Worm (Caenorhabditis elegans): Measurements from ENCODE around the gene K09F6.7.

The K09F6.7 gene

DNA sequence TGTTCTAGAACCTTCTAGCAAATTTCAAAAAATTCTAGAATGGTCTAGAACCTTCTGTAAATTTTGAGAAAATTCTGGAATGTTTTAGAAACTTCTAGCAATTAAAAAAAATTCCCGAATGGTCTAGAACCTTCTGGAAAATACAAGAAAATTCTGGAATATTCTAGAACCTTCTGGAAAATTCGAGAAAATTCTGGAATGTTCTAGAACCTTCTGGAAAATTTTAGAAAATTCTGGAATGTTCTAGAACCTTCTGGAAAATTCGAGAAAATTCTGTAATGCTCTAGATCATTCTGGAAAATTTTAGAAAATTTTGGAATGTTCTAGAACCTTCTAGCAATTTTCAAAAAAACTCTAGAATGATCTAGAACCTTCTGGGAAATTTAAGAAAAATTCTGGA is 38.5 kb upstream of the K09F6.7 start:
- TF ChIP-seq cnd-1 (tag; optimal IDR thresholded peaks at IDR 0.05) (no peak), ceh-83 (GFP tag; optimal IDR thresholded peaks at IDR 0.05) (peak; percentile 37)

DNA sequence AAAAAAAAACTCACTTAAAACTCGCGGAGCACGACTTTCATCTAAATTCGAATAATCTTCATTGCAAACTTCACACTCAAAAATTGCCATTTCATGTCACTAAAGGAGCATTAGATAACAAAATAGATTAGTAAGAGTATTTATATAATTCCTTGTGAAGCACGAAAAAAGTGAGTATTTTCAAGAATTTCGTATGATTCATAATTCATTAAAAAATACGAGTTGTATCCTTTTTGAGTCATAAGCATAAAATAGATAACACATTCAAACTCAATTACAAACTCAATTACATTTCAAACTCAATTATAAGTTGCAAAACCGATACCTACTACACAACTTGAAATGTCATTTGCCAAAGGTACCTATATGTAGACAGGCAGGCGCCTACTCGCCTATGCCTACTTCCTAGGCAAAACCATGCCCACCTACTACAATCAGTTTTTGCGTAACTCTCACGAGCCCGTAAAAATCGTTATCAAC is 37.1 kb upstream of the K09F6.7 start, which contains the start of the genes ZK1240.8 and ZK1240.1:
Gene ZK1240.8, minus strand, starts transcription at position 101 of the 480 bp plus-strand sequence.
Gene ZK1240.1, plus strand, starts transcription at position 430 of the 480 bp plus-strand sequence.
- TF ChIP-seq unc-39 (tag; optimal IDR thresholded peaks at IDR 0.05) (no peak), lsy-2 (tag; optimal IDR thresholded peaks at IDR 0.05) (no peak), hlh-1 (tag; optimal IDR thresholded peaks at IDR 0.05) (no peak), nhr-28 (tag; optimal IDR thresholded peaks at IDR 0.05) (no peak), nhr-2 (tag; optimal IDR thresholded peaks at IDR 0.05) (no peak), unc-120 (tag; optimal IDR thresholded peaks at IDR 0.05; ENCODE audit: poor library complexity, severe bottlenecking) (no peak), nhr-237 (tag; optimal IDR thresholded peaks at IDR 0.05) (no peak), ceh-43 (GFP tag; optimal IDR thresholded peaks at IDR 0.05) (no peak), mls-2 (tag; optimal IDR thresholded peaks at IDR 0.05) (no peak), nhr-76 (tag; optimal IDR thresholded peaks at IDR 0.05) (no peak), bed-3 (GFP tag; optimal IDR thresholded peaks at IDR 0.05) (no peak), snpc-4 (tag; optimal IDR thresholded peaks at IDR 0.05) (no peak), drap-1 (GFP tag; optimal IDR thresholded peaks at IDR 0.05) (no peak), mep-1 (tag; optimal IDR thresholded peaks at IDR 0.05) (no peak), lin-13 (tag; optimal IDR thresholded peaks at IDR 0.05) (no peak), sem-2 (GFP tag; optimal IDR thresholded peaks at IDR 0.05) (no peak), ceh-83 (GFP tag; optimal IDR thresholded peaks at IDR 0.05) (no peak), sptf-1 (tag; optimal IDR thresholded peaks at IDR 0.05) (no peak)

DNA sequence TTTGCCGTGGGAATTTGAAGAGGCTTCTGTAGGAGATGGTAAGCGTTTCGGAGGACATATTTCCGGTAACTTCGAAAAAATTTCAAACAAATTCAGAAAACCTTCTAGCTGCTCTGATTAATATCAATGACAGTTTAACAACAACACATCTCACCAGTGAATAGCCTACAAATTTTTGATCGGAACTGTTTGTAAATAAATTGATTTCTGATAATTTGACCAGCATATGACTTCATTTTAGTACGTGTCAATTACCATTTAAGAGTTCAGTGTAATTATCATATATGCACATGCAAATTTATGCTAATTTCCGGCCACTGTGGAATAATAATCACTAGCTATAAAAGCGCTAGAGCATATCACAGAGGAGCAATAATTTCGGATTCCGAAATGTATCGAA is 33.0 kb upstream of the K09F6.7 start, which contains the start of gene ZK1240.11:
Gene ZK1240.11, plus strand, starts transcription at position 301 of the 400 bp plus-strand sequence.
- TF ChIP-seq M03D4.4 (tag; optimal IDR thresholded peaks at IDR 0.05) (no peak), nhr-237 (tag; optimal IDR thresholded peaks at IDR 0.05) (no peak), ces-1 (GFP tag; optimal IDR thresholded peaks at IDR 0.05) (no peak), ham-2 (GFP tag; optimal IDR thresholded peaks at IDR 0.05) (no peak), zip-8 (tag; optimal IDR thresholded peaks at IDR 0.05) (no peak), drap-1 (GFP tag; optimal IDR thresholded peaks at IDR 0.05) (no peak), snpc-4 (tag; optimal IDR thresholded peaks at IDR 0.05) (no peak), sptf-1 (tag; optimal IDR thresholded peaks at IDR 0.05) (no peak), flh-1 (GFP tag; optimal IDR thresholded peaks at IDR 0.05) (no peak), lin-32 (GFP tag; optimal IDR thresholded peaks at IDR 0.05) (no peak), elt-1 (tag; optimal IDR thresholded peaks at IDR 0.05; ENCODE audit: borderline replicate concordance, insufficient read depth) (no peak), cnd-1 (tag; optimal IDR thresholded peaks at IDR 0.05) (no peak), ceh-39 (tag; optimal IDR thresholded peaks at IDR 0.05) (no peak), nhr-76 (tag; optimal IDR thresholded peaks at IDR 0.05) (no peak), elt-3 (tag; optimal IDR thresholded peaks at IDR 0.05) (no peak), pha-4 (tag; optimal IDR thresholded peaks at IDR 0.05) (no peak)

DNA sequence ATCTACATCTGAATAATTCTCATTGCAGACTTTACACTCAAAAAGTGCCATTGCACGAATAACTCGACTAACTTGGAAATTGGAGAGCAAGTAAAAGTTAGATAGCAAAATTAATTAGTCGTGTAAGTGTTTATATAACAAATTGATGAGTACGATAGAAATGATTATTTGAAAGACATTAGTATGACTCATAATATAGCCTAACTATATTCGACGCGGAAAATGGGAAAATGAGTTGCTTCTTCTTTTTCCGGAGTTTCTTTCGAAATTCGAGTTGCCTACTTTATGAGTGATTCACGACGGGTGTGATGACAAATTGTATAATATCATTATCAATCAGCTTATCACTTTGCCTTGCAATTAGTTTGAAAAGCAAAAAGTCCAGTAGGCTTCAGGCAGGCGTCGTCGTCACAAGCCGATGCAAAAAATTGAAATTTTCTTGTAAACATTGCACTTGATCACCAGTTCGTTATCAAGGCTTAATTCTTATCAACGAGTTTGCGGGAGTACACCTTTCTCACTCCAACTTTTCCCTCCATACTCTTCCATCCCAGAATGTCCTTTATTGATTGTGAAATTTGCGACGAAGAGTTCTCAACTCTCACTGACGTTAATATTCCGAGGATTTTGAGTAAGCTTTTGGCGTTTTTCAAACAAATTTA is 31.1 kb upstream of the K09F6.7 start, which contains the start of the genes ZK1240.6 and ZK1240.2:
Gene ZK1240.6, minus strand, starts transcription at position 51 of the 662 bp plus-strand sequence.
Gene ZK1240.2, plus strand, starts transcription at position 520 of the 662 bp plus-strand sequence.
- TF ChIP-seq blmp-1 (tag; optimal IDR thresholded peaks at IDR 0.05) (no peak), zip-8 (tag; optimal IDR thresholded peaks at IDR 0.05) (no peak)

DNA sequence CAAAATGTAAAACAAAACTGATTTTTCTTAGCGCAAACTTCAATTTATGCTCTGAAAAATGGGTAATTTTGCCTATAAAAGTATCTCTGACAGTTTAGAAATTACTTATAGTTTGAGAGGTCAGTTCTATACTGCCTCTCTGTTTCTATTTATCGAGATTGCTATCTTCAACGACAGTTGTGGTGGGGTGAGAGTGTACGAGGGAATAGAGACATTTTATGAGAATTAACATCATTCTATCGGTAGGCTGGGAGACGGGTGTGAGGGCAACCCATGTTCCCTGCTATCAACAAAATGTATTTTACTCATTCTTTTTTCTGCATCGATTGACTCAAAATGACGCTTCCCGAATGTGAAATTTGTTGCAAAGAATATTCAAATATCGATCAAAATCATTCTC is 28.2 kb upstream of the K09F6.7 start, which contains the start of gene ZK1240.3:
Gene ZK1240.3, plus strand, starts transcription at position 238 of the 400 bp plus-strand sequence.
- TF ChIP-seq ztf-11 (tag; optimal IDR thresholded peaks at IDR 0.05) = no peak
- no peak for TF ChIP-seq nhr-76 (tag; optimal IDR thresholded peaks at IDR 0.05)
- no peak for TF ChIP-seq nhr-2 (tag; optimal IDR thresholded peaks at IDR 0.05)
- no peak for TF ChIP-seq hlh-1 (tag; optimal IDR thresholded peaks at IDR 0.05)
- no peak for TF ChIP-seq tbx-8 (GFP tag; optimal IDR thresholded peaks at IDR 0.05)
- TF ChIP-seq ham-2 (GFP tag; optimal IDR thresholded peaks at IDR 0.05) = no peak
- no peak for TF ChIP-seq flh-1 (GFP tag; optimal IDR thresholded peaks at IDR 0.05)
- TF ChIP-seq nhr-28 (tag; optimal IDR thresholded peaks at IDR 0.05) = no peak
- no peak for TF ChIP-seq mep-1 (tag; optimal IDR thresholded peaks at IDR 0.05)
- TF ChIP-seq drap-1 (GFP tag; optimal IDR thresholded peaks at IDR 0.05) = no peak
- no peak for TF ChIP-seq mls-2 (tag; optimal IDR thresholded peaks at IDR 0.05)
- no peak for TF ChIP-seq sem-2 (GFP tag; optimal IDR thresholded peaks at IDR 0.05)

All from whole organism, mixed stage, embryonic.